Fruit fly (Drosophila melanogaster) whole organism, adult: ENCODE measurements around the gene CG34173.

ENCODE experiments used
- CG12768 ChIP-seq: fragments of 200-800 bp; sonication (Bioruptor generic); optimal IDR thresholded peaks from 2 replicates; lab custom pipeline; 2017; ENCODE audit warnings: missing biosample characterization, missing genetic modification characterization, mild to moderate bottlenecking, moderate library complexity, missing genetic modification reagents
- CG14711 ChIP-seq: fragments of 200-800 bp; sonication (Bioruptor generic); optimal IDR thresholded peaks from 2 replicates; lab custom pipeline; 2018; ENCODE audit warnings: missing biosample characterization, mild to moderate bottlenecking, missing genetic modification characterization, moderate library complexity
- CG1620 ChIP-seq: fragments of 200-800 bp; sonication (Bioruptor generic); optimal IDR thresholded peaks from 2 replicates; lab custom pipeline; 2016; ENCODE audit warnings: missing biosample characterization, missing genetic modification characterization
- CG5204 ChIP-seq: fragments of 200-800 bp; sonication (Bioruptor generic); optimal IDR thresholded peaks from 2 replicates; lab custom pipeline; 2016; ENCODE audit warnings: missing biosample characterization, missing genetic modification characterization
- Mnt ChIP-seq: fragments of 200-800 bp; sonication (Bioruptor generic); optimal IDR thresholded peaks from 2 replicates; lab custom pipeline; 2016; ENCODE audit warnings: missing biosample characterization, mild to moderate bottlenecking, missing genetic modification characterization
- cic ChIP-seq: fragments of 200-800 bp; sonication (Bioruptor generic); optimal IDR thresholded peaks from 2 replicates; lab custom pipeline; 2017; ENCODE audit warnings: missing biosample characterization, mild to moderate bottlenecking, missing genetic modification characterization, moderate library complexity
- kay ChIP-seq: fragments of 200-800 bp; sonication (Bioruptor generic); peaks from one replicate; lab custom pipeline; 2016; ENCODE audit warnings: missing biosample characterization, missing genetic modification characterization, borderline replicate concordance
- ovo ChIP-seq: fragments of 200-800 bp; sonication (Bioruptor generic); optimal IDR thresholded peaks from 2 replicates; lab custom pipeline; 2016; ENCODE audit warnings: missing biosample characterization, missing genetic modification characterization

- TF ChIP-seq CG14711 (no peak), ovo (GFP tag; lab: Kevin White, UChicago) (no peak), Mnt (no peak), cic (no peak), CG5204 (no peak), CG12768 (GFP tag; lab: Kevin White, UChicago) (no peak), CG1620 (GFP tag; lab: Kevin White, UChicago) (no peak), kay (GFP tag; lab: Kevin White, UChicago) (no peak)
Observed at dm6 chr2L:22014890-22015289, 39.2 kb downstream of the CG34173 start, which contains the start of gene CG31693.
